Fruit fly (Drosophila melanogaster) whole organism, embryonic: Measurements from ENCODE around the gene Sdhaf3.

ENCODE experiments used
- B-H2 ChIP-seq: fragments of 200-800 bp; sonication (Bioruptor generic); optimal IDR thresholded peaks from 2 replicates; lab custom pipeline; 2018; ENCODE audit warnings: missing biosample characterization, mild to moderate bottlenecking, missing genetic modification characterization
- CG10209 ChIP-seq: fragments of 200-800 bp; sonication (Bioruptor generic); optimal IDR thresholded peaks from 3 replicates; lab custom pipeline; 2017; ENCODE audit warnings: missing biosample characterization, mild to moderate bottlenecking, missing genetic modification characterization, missing genetic modification reagents
- CG10267 ChIP-seq: fragments of 200-800 bp; sonication (Bioruptor generic); optimal IDR thresholded peaks from 2 replicates; lab custom pipeline; 2018; ENCODE audit warnings: missing biosample characterization, mild to moderate bottlenecking, missing genetic modification characterization, moderate library complexity
- CG10431 ChIP-seq: fragments of 200-800 bp; sonication (Bioruptor generic); optimal IDR thresholded peaks from 3 replicates; lab custom pipeline; 2018; ENCODE audit warnings: missing biosample characterization, mild to moderate bottlenecking, missing genetic modification characterization
- CG10979 ChIP-seq: fragments of 200-800 bp; sonication (Bioruptor generic); optimal IDR thresholded peaks from 2 replicates; lab custom pipeline; 2018; ENCODE audit warnings: missing biosample characterization, mild to moderate bottlenecking, missing genetic modification characterization, moderate library complexity
- CG12391 ChIP-seq: fragments of 200-800 bp; sonication (Bioruptor generic); optimal IDR thresholded peaks from 3 replicates; lab custom pipeline; 2018; ENCODE audit warnings: missing biosample characterization, mild to moderate bottlenecking, missing genetic modification characterization, moderate library complexity
- CG12659 ChIP-seq: fragments of 200-800 bp; sonication (Bioruptor generic); optimal IDR thresholded peaks from 3 replicates; lab custom pipeline; 2017; ENCODE audit warnings: mild to moderate bottlenecking, missing biosample characterization, missing genetic modification reagents, missing genetic modification characterization
- CG13624 ChIP-seq: fragments of 200-800 bp; sonication (Bioruptor generic); optimal IDR thresholded peaks from 2 replicates; lab custom pipeline; 2016; ENCODE audit warnings: missing biosample characterization, missing genetic modification characterization
- CG16813 ChIP-seq: fragments of 200-800 bp; sonication (Bioruptor generic); IDR thresholded peaks from 3 replicates; pipeline ENCODE4 v1.3.6; 2022; ENCODE audit warnings: missing biosample characterization, missing genetic modification characterization; ENCODE audit not compliant: partially characterized antibody
- CG31365 ChIP-seq: fragments of 200-800 bp; sonication (Bioruptor generic); optimal IDR thresholded peaks from 2 replicates; lab custom pipeline; 2018; ENCODE audit warnings: missing biosample characterization, mild to moderate bottlenecking, missing genetic modification characterization
- CG31441 ChIP-seq: fragments of 200-800 bp; sonication (Bioruptor generic); IDR thresholded peaks from 2 replicates; pipeline ENCODE4 v1.3.6; 2022; ENCODE audit warnings: missing biosample characterization, missing genetic modification characterization
- CG34224 ChIP-seq: fragments of 200-800 bp; sonication (Bioruptor generic); IDR thresholded peaks from 3 replicates; pipeline ENCODE4 v1.3.6; 2022; ENCODE audit warnings: missing biosample characterization, missing genetic modification characterization; ENCODE audit not compliant: partially characterized antibody
- CG34376 ChIP-seq: fragments of 200-800 bp; sonication (Bioruptor generic); optimal IDR thresholded peaks from 2 replicates; lab custom pipeline; 2018; ENCODE audit warnings: missing biosample characterization, mild to moderate bottlenecking, missing genetic modification characterization
- CG3995 ChIP-seq: fragments of 200-800 bp; sonication (Bioruptor generic); optimal IDR thresholded peaks from 3 replicates; lab custom pipeline; 2016; ENCODE audit warnings: missing biosample characterization, missing genetic modification characterization
- CG4617 ChIP-seq: fragments of 200-800 bp; sonication (Bioruptor generic); optimal IDR thresholded peaks from 3 replicates; lab custom pipeline; 2016; ENCODE audit warnings: missing biosample characterization, missing genetic modification characterization, borderline replicate concordance
- CG6765 ChIP-seq: fragments of 200-800 bp; sonication (Bioruptor generic); optimal IDR thresholded peaks from 3 replicates; lab custom pipeline; 2017; ENCODE audit warnings: missing biosample characterization, mild to moderate bottlenecking, missing genetic modification characterization
- CG6791 ChIP-seq: fragments of 200-800 bp; sonication (Bioruptor generic); IDR thresholded peaks from 3 replicates; pipeline ENCODE4 v1.3.6; 2022; ENCODE audit warnings: missing biosample characterization, missing genetic modification characterization; ENCODE audit not compliant: partially characterized antibody
- CG8924 ChIP-seq: fragments of 200-800 bp; optimal IDR thresholded peaks from 3 replicates; lab custom pipeline; 2019; ENCODE audit warnings: missing biosample characterization, mild to moderate bottlenecking, missing genetic modification characterization, moderate library complexity
- CTCF ChIP-seq: fragments of 200-800 bp; sonication (Bioruptor generic); optimal IDR thresholded peaks from 2 replicates; lab custom pipeline; 2017; ENCODE audit warnings: missing biosample characterization, mild to moderate bottlenecking, missing genetic modification characterization, moderate library complexity
- CrebB ChIP-seq: fragments of 200-800 bp; sonication (Bioruptor generic); optimal IDR thresholded peaks from 3 replicates; lab custom pipeline; 2018; ENCODE audit warnings: missing biosample characterization, mild to moderate bottlenecking, missing genetic modification characterization
- Dref ChIP-seq: fragments of 200-800 bp; sonication (Bioruptor generic); IDR thresholded peaks from 2 replicates; pipeline ENCODE4 v1.3.6; 2022; ENCODE audit warnings: missing biosample characterization, missing genetic modification characterization
- Ets97D ChIP-seq: fragments of 200-800 bp; sonication (Bioruptor generic); optimal IDR thresholded peaks from 3 replicates; lab custom pipeline; 2016; ENCODE audit warnings: missing biosample characterization, missing genetic modification characterization
- Fer3 ChIP-seq: fragments of 200-800 bp; sonication (Bioruptor generic); optimal IDR thresholded peaks from 2 replicates; lab custom pipeline; 2018; ENCODE audit warnings: missing biosample characterization, mild to moderate bottlenecking, missing genetic modification characterization, moderate library complexity
- HmgZ ChIP-seq: fragments of 200-800 bp; sonication (Bioruptor generic); optimal IDR thresholded peaks from 2 replicates; lab custom pipeline; 2018; ENCODE audit warnings: missing biosample characterization, mild to moderate bottlenecking, missing genetic modification characterization
- Hr3 ChIP-seq: fragments of 200-800 bp; sonication (Bioruptor generic); optimal IDR thresholded peaks from 3 replicates; lab custom pipeline; 2016; ENCODE audit warnings: missing biosample characterization, missing genetic modification characterization
- Hsf ChIP-seq: fragments of 200-800 bp; sonication (Bioruptor generic); optimal IDR thresholded peaks from 3 replicates; lab custom pipeline; 2016; ENCODE audit warnings: missing biosample characterization, missing genetic modification characterization
- MBD-R2 ChIP-seq: fragments of 200-800 bp; sonication (Bioruptor generic); IDR thresholded peaks from 2 replicates; pipeline ENCODE4 v1.3.6; 2022; ENCODE audit warnings: missing biosample characterization, missing genetic modification characterization
- Side ChIP-seq: fragments of 200-800 bp; sonication (Bioruptor generic); optimal IDR thresholded peaks from 2 replicates; lab custom pipeline; 2016; ENCODE audit warnings: missing biosample characterization, missing genetic modification characterization
- Sry-β ChIP-seq: fragments of 200-800 bp; sonication (Bioruptor generic); optimal IDR thresholded peaks from 2 replicates; lab custom pipeline; 2018; ENCODE audit warnings: missing biosample characterization, mild to moderate bottlenecking, missing genetic modification characterization, moderate library complexity
- Sry-δ ChIP-seq: fragments of 200-800 bp; sonication (Bioruptor generic); optimal IDR thresholded peaks from 2 replicates; lab custom pipeline; 2016; ENCODE audit warnings: missing biosample characterization, missing genetic modification characterization
- Xbp1 ChIP-seq: fragments of 200-800 bp; sonication (Bioruptor generic); optimal IDR thresholded peaks from 3 replicates; lab custom pipeline; 2016; ENCODE audit warnings: missing biosample characterization, mild to moderate bottlenecking, missing genetic modification characterization
- Xrp1 ChIP-seq: fragments of 200-800 bp; sonication (Bioruptor generic); IDR thresholded peaks from 2 replicates; pipeline ENCODE4 v1.3.6; 2022; ENCODE audit warnings: missing biosample characterization, missing genetic modification characterization
- YL-1 ChIP-seq: fragments of 200-800 bp; sonication (Bioruptor generic); optimal IDR thresholded peaks from 3 replicates; lab custom pipeline; 2017; ENCODE audit warnings: missing biosample characterization, mild to moderate bottlenecking, missing genetic modification characterization
- chinmo ChIP-seq: fragments of 200-800 bp; sonication (Bioruptor generic); IDR thresholded peaks from 4 replicates; pipeline ENCODE4 v1.3.6; 2022; ENCODE audit warnings: missing biosample characterization, missing genetic modification characterization; ENCODE audit not compliant: partially characterized antibody
- ci ChIP-seq: fragments of 200-800 bp; sonication (Bioruptor generic); IDR thresholded peaks from 3 replicates; pipeline ENCODE4 v1.3.6; 2022; ENCODE audit warnings: missing biosample characterization, missing genetic modification characterization
- crp ChIP-seq, 2 experiments: fragments of 200-800 bp; sonication (Bioruptor generic); optimal IDR thresholded peaks; 2 replicates in 1 of 2; 3 replicates in 1 of 2; lab custom pipeline; 2017; ENCODE audit warnings: missing biosample characterization in 2 of 2, missing genetic modification characterization in 2 of 2, mild to moderate bottlenecking in 1 of 2, moderate library complexity in 1 of 2
- dpn ChIP-seq, 2 experiments: fragments of 200-800 bp; sonication (Bioruptor generic); optimal IDR thresholded peaks; 3 replicates each; lab custom pipeline; 2016; ENCODE audit warnings: missing biosample characterization in 2 of 2, missing genetic modification characterization in 2 of 2
- en ChIP-seq: fragments of 200-800 bp; sonication (Bioruptor generic); optimal IDR thresholded peaks from 2 replicates; lab custom pipeline; 2016; ENCODE audit warnings: missing biosample characterization, missing genetic modification characterization
- nmo ChIP-seq: fragments of 200-800 bp; sonication (Bioruptor generic); optimal IDR thresholded peaks from 2 replicates; lab custom pipeline; 2018; ENCODE audit warnings: missing biosample characterization, mild to moderate bottlenecking, missing genetic modification characterization, moderate library complexity
- pan ChIP-seq, 4 experiments: fragments of >200 bp in 3 of 4; fragments of 200-800 bp in 1 of 4; sonication (Bioruptor generic) in 1 of 4; optimal IDR thresholded peaks in 3 of 4; IDR thresholded peaks in 1 of 4; 2 replicates each; pipeline versions ENCODE4 v1.3.6 to Lab custom; 2017 to 2022; ENCODE audit warnings: missing biosample characterization in 2 of 4, missing genetic modification characterization in 2 of 4, mixed read lengths in 1 of 4
- pho ChIP-seq: fragments of 200-800 bp; sonication (Bioruptor generic); optimal IDR thresholded peaks from 2 replicates; lab custom pipeline; 2016; ENCODE audit warnings: missing biosample characterization, missing genetic modification characterization
- phol ChIP-seq: fragments of 200-800 bp; sonication (Bioruptor generic); optimal IDR thresholded peaks from 3 replicates; lab custom pipeline; 2018; ENCODE audit warnings: missing biosample characterization, mild to moderate bottlenecking, missing genetic modification characterization, moderate library complexity
- prd ChIP-seq, 3 experiments: fragments of >200 bp in 2 of 3; fragments of 200-800 bp in 1 of 3; sonication (Bioruptor generic) in 1 of 3; optimal IDR thresholded peaks in 2 of 3; IDR thresholded peaks in 1 of 3; 2 replicates in 2 of 3; 3 replicates in 1 of 3; pipeline versions ENCODE4 v1.3.6 to Lab custom; 2017 to 2022; ENCODE audit warnings: missing biosample characterization in 1 of 3, missing genetic modification characterization in 1 of 3
- pzg ChIP-seq: fragments of 200-800 bp; sonication (Bioruptor generic); optimal IDR thresholded peaks from 3 replicates; lab custom pipeline; 2018; ENCODE audit warnings: missing biosample characterization, mild to moderate bottlenecking, missing genetic modification characterization, moderate library complexity
- seq ChIP-seq: fragments of 200-800 bp; sonication (Bioruptor generic); IDR thresholded peaks from 2 replicates; pipeline ENCODE4 v1.3.6; 2022; ENCODE audit warnings: missing biosample characterization, missing genetic modification characterization
- so ChIP-seq: fragments of 200-800 bp; sonication (Bioruptor generic); IDR thresholded peaks from 3 replicates; pipeline ENCODE4 v1.3.6; 2022; ENCODE audit warnings: missing biosample characterization, missing genetic modification characterization
- sr ChIP-seq: fragments of 200-800 bp; sonication (Bioruptor generic); IDR thresholded peaks from 3 replicates; pipeline ENCODE4 v1.3.6; 2022; ENCODE audit warnings: missing biosample characterization, missing genetic modification characterization
- stwl ChIP-seq: fragments of 200-800 bp; sonication (Bioruptor generic); optimal IDR thresholded peaks from 3 replicates; lab custom pipeline; 2018; ENCODE audit warnings: missing biosample characterization, mild to moderate bottlenecking, missing genetic modification characterization, moderate library complexity

Gene Sdhaf3

DNA sequence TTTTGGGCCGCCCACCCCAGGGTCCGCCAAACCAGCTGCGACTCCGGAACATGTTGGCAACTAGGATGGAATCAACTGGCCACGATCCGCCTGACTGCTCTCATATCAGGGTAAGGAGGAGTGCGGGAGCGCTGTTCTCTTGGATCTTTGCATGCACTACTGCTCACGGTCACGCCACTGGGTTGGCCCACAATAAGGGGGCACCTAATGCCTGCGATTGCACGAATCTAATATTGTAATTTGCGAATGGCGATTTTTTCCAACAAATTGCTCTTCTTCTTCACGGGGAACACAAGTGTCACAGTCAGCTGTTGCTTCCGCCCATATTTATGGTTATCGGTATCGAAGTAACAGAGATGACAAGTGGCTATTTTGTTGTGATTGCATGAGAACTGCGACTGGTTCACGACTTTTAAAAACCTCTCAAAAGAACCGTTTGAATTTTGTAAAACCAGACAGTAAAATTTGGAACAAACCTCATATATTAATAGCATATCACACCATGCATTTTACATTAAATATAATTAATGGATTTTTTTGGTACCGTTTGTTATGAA, 40.8 kb downstream of the Sdhaf3 start, which contains the start of gene ema:
Gene ema, minus strand, starts transcription at position 295 of the 557 bp plus-strand sequence.
- TF ChIP-seq CrebB (tag; lab: Kevin White, UChicago): peak; percentile 27
- peak; percentile 58 for TF ChIP-seq CG4617 (GFP tag; lab: Kevin White, UChicago)
- no peak for TF ChIP-seq pan (optimal IDR thresholded peaks at IDR 0.05; lab: Kevin White, UChicago)
- TF ChIP-seq pan (GFP tag; optimal IDR thresholded peaks at IDR 0.05 in 1 of 2, IDR thresholded peaks at IDR 0.05 in 1 of 2): peak in 1 of 2 experiments; percentile 35
- TF ChIP-seq Xrp1: peak; percentile 28; the same call in 1 of the 2 replicates
- TF ChIP-seq CG12391: peak; percentile 41
- TF ChIP-seq Sry-β: peak; percentile 92
- TF ChIP-seq CG6791: 0 out of 3 replicates have a peak, but pooled peaks have one; percentile 7
- TF ChIP-seq phol (tag; lab: Kevin White, UChicago): peak; percentile 46
- 0 out of 3 replicates have a peak, but pooled peaks have one; percentile 33 for TF ChIP-seq so (GFP tag; lab: Robert Waterston, UW)
- TF ChIP-seq Hr3 (GFP tag; lab: Kevin White, UChicago): no peak
- TF ChIP-seq chinmo (GFP tag; lab: Robert Waterston, UW): no peak
- TF ChIP-seq seq: no peak
- peak; percentile 28 for TF ChIP-seq nmo (GFP tag; lab: Kevin White, UChicago)
- no peak for TF ChIP-seq sr (GFP tag; lab: Robert Waterston, UW)
- peak; percentile 61 for TF ChIP-seq CG12659 (GFP tag; lab: Kevin White, UChicago)
- TF ChIP-seq CG31365 (tag; lab: Kevin White, UChicago): no peak
- peak; percentile 24 for TF ChIP-seq dpn (GFP tag; optimal IDR thresholded peaks at IDR 0.05; lab: Kevin White, UChicago)
- no peak for TF ChIP-seq prd (optimal IDR thresholded peaks at IDR 0.05; lab: Kevin White, UChicago)
- TF ChIP-seq prd (GFP tag; IDR thresholded peaks at IDR 0.05; lab: Robert Waterston, UW): peak; percentile 18; the same call in 1 of the 3 replicates
- no peak for TF ChIP-seq en (GFP tag; lab: Kevin White, UChicago)
- peak; percentile 57 for TF ChIP-seq HmgZ (tag; lab: Kevin White, UChicago)
- peak; percentile 53; the same call in 1 of the 3 replicates for TF ChIP-seq CG34224 (GFP tag; lab: Robert Waterston, UW)
- peak; percentile 51 for TF ChIP-seq CG34376 (GFP tag; lab: Kevin White, UChicago)
- TF ChIP-seq YL-1: peak; percentile 80
- TF ChIP-seq CG3995: peak; percentile 99
- TF ChIP-seq Xbp1 (GFP tag; lab: Kevin White, UChicago): peak; percentile 36
- TF ChIP-seq Fer3 (tag; lab: Kevin White, UChicago): peak; percentile 37
- TF ChIP-seq CG10979 (tag; lab: Kevin White, UChicago): peak; percentile 6
- TF ChIP-seq CG10431 (GFP tag; lab: Kevin White, UChicago): peak; percentile 51
- peak; percentile 9 for TF ChIP-seq Side (GFP tag; lab: Kevin White, UChicago)
- peak; percentile 36 for TF ChIP-seq CG8924 (tag; lab: Kevin White, UChicago)
- peak; percentile 17; the same call in 1 of the 3 replicates for TF ChIP-seq ci (GFP tag; lab: Robert Waterston, UW)
- TF ChIP-seq B-H2 (GFP tag; lab: Kevin White, UChicago): peak; percentile 25
- peak; percentile 66 for TF ChIP-seq pzg
- TF ChIP-seq Dref (GFP tag; lab: Robert Waterston, UW): peak; percentile 81
- TF ChIP-seq CG13624: peak; percentile 17
- TF ChIP-seq Ets97D: peak; percentile 38
- TF ChIP-seq CG6765 (GFP tag; lab: Kevin White, UChicago): peak; percentile 5
- peak; percentile 57 for TF ChIP-seq stwl
- peak; percentile 54 to 95 for TF ChIP-seq crp (GFP tag; optimal IDR thresholded peaks at IDR 0.05; lab: Kevin White, UChicago)
- peak; percentile 39 for TF ChIP-seq Hsf (GFP tag; lab: Kevin White, UChicago)
- no peak for TF ChIP-seq CTCF (GFP tag; lab: Kevin White, UChicago)
- TF ChIP-seq pho (GFP tag; lab: Kevin White, UChicago): peak; percentile 17
- peak; percentile 96 for TF ChIP-seq MBD-R2
- peak; percentile 29 for TF ChIP-seq CG10267
- TF ChIP-seq CG10209: no peak
- peak; percentile 85 for TF ChIP-seq CG31441 (GFP tag; lab: Robert Waterston, UW)
- peak; percentile 25; the same call in 1 of the 3 replicates for TF ChIP-seq CG16813 (GFP tag; lab: Robert Waterston, UW)
- peak; percentile 58 for TF ChIP-seq Sry-δ (GFP tag; lab: Kevin White, UChicago)
